Fruit fly (Drosophila melanogaster) whole organism, embryonic: ENCODE measurements around the gene Tsp5D.

Experiments
- Asciz ChIP-seq: fragments of 200-800 bp; sonication (Bioruptor generic); optimal IDR thresholded peaks from 2 replicates; lab custom pipeline; 2017; ENCODE audit warnings: missing biosample characterization, mild to moderate bottlenecking, missing genetic modification characterization, missing genetic modification reagents
- Atf-2 ChIP-seq: fragments of 200-800 bp; sonication (Bioruptor generic); optimal IDR thresholded peaks from 2 replicates; lab custom pipeline; 2016; ENCODE audit warnings: missing biosample characterization, missing genetic modification characterization
- B-H1 ChIP-seq: fragments of 200-800 bp; sonication (Bioruptor generic); IDR thresholded peaks from 3 replicates; pipeline ENCODE4 v1.3.6; 2022; ENCODE audit warnings: missing biosample characterization, missing genetic modification characterization
- C15 ChIP-seq: fragments of 200-800 bp; sonication (Bioruptor generic); IDR thresholded peaks from 3 replicates; pipeline ENCODE4 v1.3.6; 2022; ENCODE audit warnings: missing biosample characterization, missing genetic modification characterization
- CG10147 ChIP-seq: fragments of 200-800 bp; sonication (Bioruptor generic); optimal IDR thresholded peaks from 2 replicates; lab custom pipeline; 2019; ENCODE audit warnings: missing biosample characterization, mild to moderate bottlenecking, missing genetic modification characterization, moderate library complexity
- CG10321 ChIP-seq: fragments of 200-800 bp; sonication (Bioruptor generic); IDR thresholded peaks from 2 replicates; pipeline ENCODE4 v1.3.6; 2022; ENCODE audit warnings: missing biosample characterization, missing genetic modification characterization
- CG11085 ChIP-seq: fragments of 200-800 bp; sonication (Bioruptor generic); IDR thresholded peaks from 2 replicates; pipeline ENCODE4 v1.3.6; 2022; ENCODE audit warnings: missing biosample characterization, missing genetic modification characterization
- CG11695 ChIP-seq: fragments of 200-800 bp; sonication (Bioruptor generic); IDR thresholded peaks from 3 replicates; pipeline ENCODE4 v1.3.6; 2022; ENCODE audit warnings: missing biosample characterization, missing genetic modification characterization
- CG14014 ChIP-seq: fragments of 200-800 bp; sonication (Bioruptor generic); IDR thresholded peaks from 2 replicates; pipeline ENCODE4 v1.3.6; 2022; ENCODE audit warnings: missing biosample characterization, missing genetic modification characterization
- CG18619 ChIP-seq: fragments of 200-800 bp; sonication (Bioruptor generic); optimal IDR thresholded peaks from 3 replicates; lab custom pipeline; 2017; ENCODE audit warnings: missing biosample characterization, mild to moderate bottlenecking, missing genetic modification characterization
- CG2875 ChIP-seq: fragments of 200-800 bp; sonication (Bioruptor generic); optimal IDR thresholded peaks from 2 replicates; lab custom pipeline; 2017; ENCODE audit warnings: missing biosample characterization, mild to moderate bottlenecking, missing genetic modification characterization, missing genetic modification reagents
- CG32767 ChIP-seq: fragments of 200-800 bp; sonication (Bioruptor generic); IDR thresholded peaks from 2 replicates; pipeline ENCODE4 v1.3.6; 2022; ENCODE audit warnings: missing biosample characterization, missing genetic modification characterization
- CG33213 ChIP-seq: fragments of 200-800 bp; sonication (Bioruptor generic); optimal IDR thresholded peaks from 3 replicates; lab custom pipeline; 2016; ENCODE audit warnings: missing biosample characterization, missing genetic modification characterization
- CG3847 ChIP-seq: fragments of 200-800 bp; sonication (Bioruptor generic); IDR thresholded peaks from 2 replicates; pipeline ENCODE4 v1.3.6; 2022; ENCODE audit warnings: missing biosample characterization, missing genetic modification characterization
- CG4282 ChIP-seq: fragments of 200-800 bp; sonication (Bioruptor generic); optimal IDR thresholded peaks from 2 replicates; lab custom pipeline; 2016; ENCODE audit warnings: missing biosample characterization, missing genetic modification characterization
- CG4360 ChIP-seq: fragments of 200-800 bp; sonication (Bioruptor generic); IDR thresholded peaks from 2 replicates; pipeline ENCODE4 v1.3.6; 2022; ENCODE audit warnings: missing biosample characterization, missing genetic modification characterization
- CG43689 ChIP-seq: fragments of 200-800 bp; sonication (Bioruptor generic); IDR thresholded peaks from 2 replicates; pipeline ENCODE4 v1.3.6; 2022; ENCODE audit warnings: missing biosample characterization, missing genetic modification characterization
- CG5953 ChIP-seq: fragments of 200-800 bp; sonication (Bioruptor generic); IDR thresholded peaks from 2 replicates; pipeline ENCODE4 v1.3.6; 2022; ENCODE audit warnings: missing biosample characterization, missing genetic modification characterization
- CG6175 ChIP-seq: fragments of 200-800 bp; sonication (Bioruptor generic); IDR thresholded peaks from 3 replicates; pipeline ENCODE4 v1.3.6; 2022; ENCODE audit warnings: missing biosample characterization, missing genetic modification characterization
- CG8924 ChIP-seq: fragments of 200-800 bp; optimal IDR thresholded peaks from 3 replicates; lab custom pipeline; 2019; ENCODE audit warnings: missing biosample characterization, mild to moderate bottlenecking, missing genetic modification characterization, moderate library complexity
- Fer3 ChIP-seq: fragments of 200-800 bp; sonication (Bioruptor generic); optimal IDR thresholded peaks from 2 replicates; lab custom pipeline; 2018; ENCODE audit warnings: missing biosample characterization, mild to moderate bottlenecking, missing genetic modification characterization, moderate library complexity
- HLH3B ChIP-seq: fragments of 200-800 bp; sonication (Bioruptor generic); IDR thresholded peaks from 2 replicates; pipeline ENCODE4 v1.3.6; 2022; ENCODE audit warnings: missing biosample characterization, missing genetic modification characterization
- Hmr ChIP-seq: fragments of 200-800 bp; sonication (Bioruptor generic); optimal IDR thresholded peaks from 3 replicates; lab custom pipeline; 2017; ENCODE audit warnings: mild to moderate bottlenecking, missing biosample characterization, missing genetic modification reagents, missing genetic modification characterization
- Mes4 ChIP-seq: fragments of 200-800 bp; sonication (Bioruptor generic); optimal IDR thresholded peaks from 2 replicates; lab custom pipeline; 2016; ENCODE audit warnings: missing biosample characterization, missing genetic modification characterization
- Neu2 ChIP-seq: fragments of 200-800 bp; sonication (Bioruptor generic); optimal IDR thresholded peaks from 3 replicates; lab custom pipeline; 2016; ENCODE audit warnings: missing biosample characterization, missing genetic modification characterization, borderline replicate concordance
- Nf-YA ChIP-seq: fragments of 200-800 bp; sonication (Bioruptor generic); IDR thresholded peaks from 2 replicates; pipeline ENCODE4 v1.3.6; 2022; ENCODE audit warnings: missing biosample characterization, missing genetic modification characterization
- aop ChIP-seq: fragments of 200-800 bp; sonication (Bioruptor generic); IDR thresholded peaks from 2 replicates; pipeline ENCODE4 v1.3.6; 2022; ENCODE audit warnings: missing biosample characterization, missing genetic modification characterization
- ap ChIP-seq: fragments of 200-800 bp; sonication (Bioruptor generic); IDR thresholded peaks from 2 replicates; pipeline ENCODE4 v1.3.6; 2022; ENCODE audit warnings: missing biosample characterization, missing genetic modification characterization
- ara ChIP-seq: fragments of 200-800 bp; sonication (Bioruptor generic); IDR thresholded peaks from 2 replicates; pipeline ENCODE4 v1.3.6; 2022; ENCODE audit warnings: missing biosample characterization, missing genetic modification characterization
- ash1 ChIP-seq: fragments of 200-800 bp; sonication (Bioruptor generic); optimal IDR thresholded peaks from 2 replicates; lab custom pipeline; 2018; ENCODE audit warnings: missing biosample characterization, mild to moderate bottlenecking, missing genetic modification characterization
- dati ChIP-seq: fragments of 200-800 bp; sonication (Bioruptor generic); IDR thresholded peaks from 2 replicates; pipeline ENCODE4 v1.3.6; 2022; ENCODE audit warnings: missing biosample characterization, missing genetic modification characterization
- emc ChIP-seq: fragments of 200-800 bp; sonication (Bioruptor generic); optimal IDR thresholded peaks from 2 replicates; lab custom pipeline; 2016; ENCODE audit warnings: missing biosample characterization, missing genetic modification characterization
- gt ChIP-seq: fragments of 200-800 bp; sonication (Bioruptor generic); IDR thresholded peaks from 2 replicates; pipeline ENCODE4 v1.3.6; 2022; ENCODE audit warnings: missing biosample characterization, missing genetic modification characterization
- h ChIP-seq: fragments of >200 bp; optimal IDR thresholded peaks from 2 replicates; lab custom pipeline; 2017
- insv ChIP-seq, 2 experiments: fragments of 200-800 bp; sonication (Bioruptor generic); optimal IDR thresholded peaks; 3 replicates each; lab custom pipeline; 2016 to 2018; ENCODE audit warnings: missing biosample characterization in 2 of 2, missing genetic modification characterization in 2 of 2
- kay ChIP-seq: fragments of 200-800 bp; sonication (Bioruptor generic); optimal IDR thresholded peaks from 2 replicates; lab custom pipeline; 2016; ENCODE audit warnings: missing biosample characterization, missing genetic modification characterization
- knrl ChIP-seq: fragments of 200-800 bp; sonication (Bioruptor generic); IDR thresholded peaks from 3 replicates; pipeline ENCODE4 v1.3.6; 2022; ENCODE audit warnings: missing biosample characterization, missing genetic modification characterization; ENCODE audit not compliant: partially characterized antibody
- lmd ChIP-seq: fragments of 200-800 bp; sonication (Bioruptor generic); IDR thresholded peaks from 2 replicates; pipeline ENCODE4 v1.3.6; 2022; ENCODE audit warnings: missing biosample characterization, missing genetic modification characterization
- lola ChIP-seq, 3 experiments: fragments of >200 bp in 2 of 3; fragments of 200-800 bp in 1 of 3; sonication (Bioruptor generic) in 1 of 3; optimal IDR thresholded peaks; 2 replicates each; lab custom pipeline; 2017 to 2019; ENCODE audit warnings: missing biosample characterization in 3 of 3, missing genetic modification characterization in 3 of 3, mild to moderate bottlenecking in 1 of 3, moderate library complexity in 1 of 3
- lov ChIP-seq, 2 experiments: fragments of 200-800 bp in 1 of 2; fragments of >200 bp in 1 of 2; sonication (Bioruptor generic) in 1 of 2; IDR thresholded peaks in 1 of 2; optimal IDR thresholded peaks in 1 of 2; 2 replicates in 1 of 2; 3 replicates in 1 of 2; pipeline versions ENCODE4 v1.3.6 to Lab custom; 2017 to 2022; ENCODE audit warnings: missing biosample characterization in 1 of 2, missing genetic modification characterization in 1 of 2
- nom ChIP-seq: fragments of 200-800 bp; sonication (Bioruptor generic); optimal IDR thresholded peaks from 2 replicates; lab custom pipeline; 2017; ENCODE audit warnings: missing biosample characterization, missing genetic modification characterization, mild to moderate bottlenecking, moderate library complexity, missing genetic modification reagents
- oc ChIP-seq: fragments of 200-800 bp; sonication (Bioruptor generic); optimal IDR thresholded peaks from 2 replicates; lab custom pipeline; 2018; ENCODE audit warnings: missing biosample characterization, mild to moderate bottlenecking, missing genetic modification characterization, moderate library complexity
- pita ChIP-seq: fragments of 200-800 bp; sonication (Bioruptor generic); optimal IDR thresholded peaks from 2 replicates; lab custom pipeline; 2017; ENCODE audit warnings: missing biosample characterization, mild to moderate bottlenecking, missing genetic modification characterization
- psq ChIP-seq: fragments of 200-800 bp; sonication (Bioruptor generic); optimal IDR thresholded peaks from 2 replicates; lab custom pipeline; 2017; ENCODE audit warnings: missing biosample characterization, missing genetic modification characterization
- sens ChIP-seq: fragments of 200-800 bp; sonication (Bioruptor generic); peaks from one replicate; lab custom pipeline; 2016; ENCODE audit warnings: missing biosample characterization, missing genetic modification characterization
- sens-2 ChIP-seq: fragments of 200-800 bp; sonication (Bioruptor generic); IDR thresholded peaks from 2 replicates; pipeline ENCODE4 v1.3.6; 2022; ENCODE audit warnings: missing biosample characterization, missing genetic modification characterization
- slbo ChIP-seq: fragments of 200-800 bp; sonication (Bioruptor generic); IDR thresholded peaks from 2 replicates; pipeline ENCODE4 v1.3.6; 2022; ENCODE audit warnings: missing biosample characterization, missing genetic modification characterization
- sob ChIP-seq: fragments of 200-800 bp; sonication (Bioruptor generic); IDR thresholded peaks from 2 replicates; pipeline ENCODE4 v1.3.6; 2022; ENCODE audit warnings: missing biosample characterization, missing genetic modification characterization
- sqz ChIP-seq: fragments of 200-800 bp; sonication (Bioruptor generic); optimal IDR thresholded peaks from 3 replicates; lab custom pipeline; 2018; ENCODE audit warnings: missing biosample characterization, mild to moderate bottlenecking, missing genetic modification characterization
- stc ChIP-seq: fragments of 200-800 bp; sonication (Bioruptor generic); IDR thresholded peaks from 2 replicates; pipeline ENCODE4 v1.3.6; 2022; ENCODE audit warnings: missing biosample characterization, missing genetic modification characterization
- zfh1 ChIP-seq: fragments of 200-800 bp; sonication (Bioruptor generic); IDR thresholded peaks from 3 replicates; pipeline ENCODE4 v1.3.6; 2022; ENCODE audit warnings: missing biosample characterization, missing genetic modification characterization

The Tsp5D gene

DNA sequence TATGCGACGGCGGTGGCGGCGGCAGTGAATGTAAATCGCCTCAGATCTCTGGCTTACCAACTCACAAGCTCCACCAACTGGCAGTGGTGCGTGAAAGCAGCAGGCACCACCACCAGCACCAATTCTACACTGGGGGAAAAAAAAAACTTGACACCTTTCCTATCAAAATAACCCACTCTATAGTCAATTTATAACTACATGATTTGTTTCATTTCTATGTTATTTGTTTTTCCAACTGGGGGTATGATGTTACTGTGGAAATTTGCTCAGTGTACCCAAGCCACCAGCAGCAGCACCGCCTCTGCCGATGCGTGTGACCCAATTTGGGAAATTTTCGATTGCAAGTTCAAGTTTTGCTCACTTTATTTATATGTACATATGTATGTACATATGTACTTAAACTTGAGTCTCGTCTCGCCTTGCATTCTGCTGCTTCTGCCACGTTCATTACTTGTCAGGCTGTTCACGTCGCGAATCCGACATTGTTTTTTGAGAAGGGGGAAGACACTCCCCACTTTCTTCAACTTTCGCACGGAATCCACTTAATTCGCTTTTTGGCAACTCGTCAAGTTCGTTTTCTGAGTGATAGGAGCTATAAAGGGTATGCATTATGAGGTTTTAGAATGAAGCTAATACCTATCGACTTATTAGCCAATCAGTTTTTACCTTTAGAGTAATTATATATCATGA is 15.4 kb downstream of the Tsp5D start (continued):
- TF ChIP-seq CG10321 (GFP tag; lab: Robert Waterston, UW) (no peak), CG5953 (GFP tag; lab: Robert Waterston, UW) (peak; percentile 48; the same call in 1 of the 2 replicates), CG4360 (GFP tag; lab: Robert Waterston, UW) (no peak), Asciz (GFP tag; lab: Kevin White, UChicago) (no peak), lmd (GFP tag; lab: Robert Waterston, UW) (peak; percentile 45; the same call in 1 of the 2 replicates), Nf-YA (GFP tag; lab: Robert Waterston, UW) (peak; percentile 47; the same call in 1 of the 2 replicates), HLH3B (GFP tag; lab: Robert Waterston, UW) (peak; percentile 38; the same call in 1 of the 2 replicates), ash1 (GFP tag; lab: Kevin White, UChicago) (no peak), dati (GFP tag; lab: Robert Waterston, UW) (no peak), zfh1 (GFP tag; lab: Robert Waterston, UW) (peak; percentile 60; the same call in 2 of the 3 replicates), CG4282 (GFP tag; lab: Kevin White, UChicago) (no peak), sens-2 (GFP tag; lab: Robert Waterston, UW) (0 out of 2 replicates have a peak, but pooled peaks have one; percentile 26), sob (GFP tag; lab: Robert Waterston, UW) (no peak), CG3847 (GFP tag; lab: Robert Waterston, UW) (no peak), CG33213 (GFP tag; lab: Kevin White, UChicago) (no peak), sens (GFP tag; lab: Kevin White, UChicago) (peak; percentile 50), CG11695 (GFP tag; lab: Robert Waterston, UW) (0 out of 3 replicates have a peak, but pooled peaks have one; percentile 33), C15 (GFP tag; lab: Robert Waterston, UW) (no peak), psq (no peak), gt (GFP tag; lab: Robert Waterston, UW) (no peak), nom (GFP tag; lab: Kevin White, UChicago) (no peak), sqz (GFP tag; lab: Kevin White, UChicago) (no peak), CG2875 (GFP tag; lab: Kevin White, UChicago) (no peak), pita (no peak), CG6175 (GFP tag; lab: Robert Waterston, UW) (no peak), CG43689 (GFP tag; lab: Robert Waterston, UW) (no peak), h (no peak), oc (tag; lab: Kevin White, UChicago) (peak; percentile 6), Fer3 (no peak), aop (no peak), insv (GFP tag; optimal IDR thresholded peaks at IDR 0.05; lab: Kevin White, UChicago) (no peak), lola (GFP tag; optimal IDR thresholded peaks at IDR 0.05; lab: Kevin White, UChicago) (no peak), CG10147 (GFP tag; lab: Kevin White, UChicago) (no peak), kay (GFP tag; lab: Kevin White, UChicago) (no peak), Mes4 (no peak), Neu2 (GFP tag; lab: Kevin White, UChicago) (no peak), CG14014 (GFP tag; lab: Robert Waterston, UW) (no peak), CG8924 (tag; lab: Kevin White, UChicago) (no peak), stc (GFP tag; lab: Robert Waterston, UW) (peak; percentile 49; the same call in 1 of the 2 replicates), B-H1 (GFP tag; lab: Robert Waterston, UW) (peak; percentile 16; the same call in 1 of the 3 replicates), lov (optimal IDR thresholded peaks at IDR 0.05; lab: Kevin White, UChicago) (no peak), lov (GFP tag; IDR thresholded peaks at IDR 0.05; lab: Robert Waterston, UW) (no peak), CG11085 (no peak), ara (GFP tag; lab: Robert Waterston, UW) (peak; percentile 47; the same call in 1 of the 2 replicates), CG32767 (no peak), Atf-2 (no peak), emc (GFP tag; lab: Kevin White, UChicago) (no peak), slbo (GFP tag; lab: Robert Waterston, UW) (no peak), knrl (GFP tag; lab: Robert Waterston, UW) (no peak), CG18619 (GFP tag; lab: Kevin White, UChicago) (no peak), ap (GFP tag; lab: Robert Waterston, UW) (0 out of 2 replicates have a peak, but pooled peaks have one; percentile 7), Hmr (GFP tag; lab: Kevin White, UChicago) (no peak)
